Worm (Caenorhabditis elegans) whole organism, L1 larva: ENCODE measurements around the gene exos-4.2.

Experiments
- ama-1 ChIP-seq: fragments of 150-350 bp; optimal IDR thresholded peaks from 2 replicates; lab custom pipeline; 2014
- ceh-63 ChIP-seq: fragments of 200-800 bp; sonication (Bioruptor generic); optimal IDR thresholded peaks from 2 replicates; lab custom pipeline; 2018; ENCODE audit warnings: mild to moderate bottlenecking, missing genetic modification characterization, missing compliant biosample characterization
- efl-3 ChIP-seq: fragments of 200-800 bp; sonication (Bioruptor generic); optimal IDR thresholded peaks from 2 replicates; lab custom pipeline; 2018; ENCODE audit warnings: mild to moderate bottlenecking, missing genetic modification characterization, missing compliant biosample characterization
- ets-5 ChIP-seq: fragments of 200-800 bp; sonication (Bioruptor generic); IDR thresholded peaks from 2 replicates; pipeline ENCODE4 v1.3.6; 2022; ENCODE audit warnings: missing genetic modification characterization, missing compliant biosample characterization
- lin-13 ChIP-seq: fragments of 150-350 bp; optimal IDR thresholded peaks from 2 replicates; lab custom pipeline; 2014; ENCODE audit warnings: missing biosample characterization, missing genetic modification reagents, missing genetic modification characterization
- lin-39 ChIP-seq: fragments of 150-350 bp; optimal IDR thresholded peaks from 2 replicates; lab custom pipeline; 2014; ENCODE audit warnings: missing biosample characterization, missing genetic modification reagents, missing genetic modification characterization
- nhr-20 ChIP-seq: sonication (generic microtip); optimal IDR thresholded peaks from 2 replicates; lab custom pipeline; 2016; ENCODE audit warnings: mild to moderate bottlenecking, missing genetic modification characterization, missing compliant biosample characterization
- nhr-47 ChIP-seq: sonication (generic microtip); optimal IDR thresholded peaks from 2 replicates; lab custom pipeline; 2016; ENCODE audit warnings: mild to moderate bottlenecking, missing genetic modification characterization, moderate library complexity, missing compliant biosample characterization
- snpc-4 ChIP-seq: fragments of 150-350 bp; optimal IDR thresholded peaks from 2 replicates; lab custom pipeline; 2014; ENCODE audit warnings: missing biosample characterization, missing genetic modification characterization
- tlp-1 ChIP-seq: fragments of 150-350 bp; optimal IDR thresholded peaks from 2 replicates; lab custom pipeline; 2014; ENCODE audit warnings: missing biosample characterization, missing genetic modification characterization
- unc-62 ChIP-seq: fragments of 150-350 bp; optimal IDR thresholded peaks from 2 replicates; lab custom pipeline; 2014; ENCODE audit warnings: missing biosample characterization, missing genetic modification reagents, missing genetic modification characterization
- zip-4 ChIP-seq: fragments of 200-800 bp; sonication (Bioruptor generic); optimal IDR thresholded peaks from 2 replicates; lab custom pipeline; 2018; ENCODE audit warnings: mild to moderate bottlenecking, missing genetic modification characterization, moderate library complexity, missing compliant biosample characterization

ce11 chrIII:853859-854359 is 6.1 kb upstream of the exos-4.2 start, which contains the start of the genes rnp-5 and tag-51:
- no peak for TF ChIP-seq lin-39
- no peak for TF ChIP-seq snpc-4
- no peak for TF ChIP-seq unc-62
- TF ChIP-seq ets-5 (GFP tag; lab: Robert Waterston, UW), result no peak
- no peak for TF ChIP-seq nhr-20 (tag; lab: Kevin White, UChicago)
- no peak for TF ChIP-seq lin-13 (GFP tag; lab: Kevin White, UChicago)
- TF ChIP-seq efl-3 (GFP tag; lab: Kevin White, UChicago), result no peak
- no peak for TF ChIP-seq ama-1
- no peak for TF ChIP-seq ceh-63
- TF ChIP-seq nhr-47 (tag; lab: Kevin White, UChicago), result no peak
- no peak for TF ChIP-seq zip-4 (GFP tag; lab: Kevin White, UChicago)
- no peak for TF ChIP-seq tlp-1 (tag; lab: Kevin White, UChicago)
